Worm (Caenorhabditis elegans): ENCODE measurements around the gene T16A1.4.

DNA sequence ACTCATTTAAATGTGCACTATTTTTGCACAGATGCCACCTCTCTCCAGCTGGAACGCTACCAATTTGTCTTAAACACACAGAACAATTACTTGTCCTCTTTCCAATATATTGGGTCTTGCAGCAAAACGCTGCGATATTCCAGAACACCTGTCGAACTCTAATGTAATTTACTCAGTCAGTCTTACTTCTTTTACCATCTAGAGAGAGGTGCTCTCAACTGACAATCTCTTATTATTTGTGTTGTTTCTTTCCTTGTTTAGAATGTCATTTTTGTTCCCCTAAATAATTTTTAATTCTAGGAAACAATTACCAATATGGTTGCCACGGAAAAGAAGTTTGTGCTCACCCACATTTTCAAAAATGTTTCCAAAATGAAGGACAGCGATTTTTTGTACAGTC, 49.4 kb downstream of the T16A1.4 start, which contains the start of gene sdz-28:
- TF ChIP-seq lin-38 (GFP tag; IDR thresholded peaks at IDR 0.05) (no peak), ztf-11 (tag; optimal IDR thresholded peaks at IDR 0.05) (no peak), nhr-25 (tag; optimal IDR thresholded peaks at IDR 0.05; ENCODE audit: borderline replicate concordance, insufficient read depth) (no peak), hif-1 (tag; optimal IDR thresholded peaks at IDR 0.05) (no peak), ceh-28 (tag; optimal IDR thresholded peaks at IDR 0.05) (no peak), egl-27 (tag; optimal IDR thresholded peaks at IDR 0.05) (no peak)
